Worm (Caenorhabditis elegans) whole organism, L4 larva: Measurements from ENCODE around the gene ZK455.5.

Experiments used
- F44E2.7 ChIP-seq: fragments of 200-800 bp; sonication (Bioruptor generic); IDR thresholded peaks from 2 replicates; pipeline ENCODE4 v2.1.2; 2022; ENCODE audit warnings: missing genetic modification characterization, missing compliant biosample characterization
- F49E8.2 ChIP-seq: sonication (generic microtip); optimal IDR thresholded peaks from 2 replicates; lab custom pipeline; 2016; ENCODE audit warnings: missing compliant biosample characterization, mild to moderate bottlenecking, missing genetic modification characterization, borderline replicate concordance
- T26A8.4 ChIP-seq: fragments of 200-800 bp; sonication (Bioruptor generic); IDR thresholded peaks from 2 replicates; pipeline ENCODE4 v1.3.6; 2022; ENCODE audit warnings: missing genetic modification characterization, missing compliant biosample characterization
- Y75B8A.6 ChIP-seq: fragments of 200-800 bp; sonication (Bioruptor generic); IDR thresholded peaks from 2 replicates; pipeline ENCODE4 v1.3.6; 2022; ENCODE audit warnings: missing genetic modification reagents, missing genetic modification characterization, missing compliant biosample characterization
- ZK337.2 ChIP-seq: fragments of 200-800 bp; sonication (Bioruptor generic); IDR thresholded peaks from 2 replicates; pipeline ENCODE4 v1.3.6; 2022; ENCODE audit warnings: missing genetic modification reagents, missing genetic modification characterization, missing compliant biosample characterization
- aha-1 ChIP-seq: fragments of 150-350 bp; peaks from one replicate; lab custom pipeline; 2014; ENCODE audit warnings: missing biosample characterization, missing genetic modification characterization
- ama-1 ChIP-seq: fragments of 150-350 bp; optimal IDR thresholded peaks from 2 replicates; lab custom pipeline; 2014; ENCODE audit warnings: inconsistent platforms, mixed read lengths
- arid-1 ChIP-seq: fragments of 200-800 bp; sonication (Bioruptor generic); conservative IDR thresholded peaks from 2 replicates; pipeline ENCODE4 v1.3.6; 2022; ENCODE audit warnings: missing genetic modification reagents, missing genetic modification characterization, missing compliant biosample characterization
- ceh-62 ChIP-seq: sonication (generic microtip); optimal IDR thresholded peaks from 2 replicates; lab custom pipeline; 2017; ENCODE audit warnings: missing biosample characterization, missing genetic modification characterization
- ceh-82 ChIP-seq: sonication (generic microtip); optimal IDR thresholded peaks from 2 replicates; lab custom pipeline; 2017; ENCODE audit warnings: missing biosample characterization, missing genetic modification characterization
- ctbp-1 ChIP-seq: fragments of 200-800 bp; sonication (Bioruptor generic); IDR thresholded peaks from 2 replicates; pipeline ENCODE4 v1.3.6; 2022; ENCODE audit warnings: missing genetic modification reagents, missing genetic modification characterization, missing compliant biosample characterization
- daf-16 ChIP-seq, 3 experiments: sonication (generic microtip); optimal IDR thresholded peaks; 2 replicates each; lab custom pipeline; 2016 to 2017; ENCODE audit warnings: missing genetic modification characterization in 3 of 3, missing genetic modification reagents in 3 of 3, mild to moderate bottlenecking in 2 of 3, missing compliant biosample characterization in 2 of 3, missing biosample characterization in 1 of 3, moderate library complexity in 1 of 3
- daf-19 ChIP-seq: fragments of 200-800 bp; sonication (Bioruptor generic); conservative IDR thresholded peaks from 2 replicates; pipeline ENCODE4 v1.3.6; 2022; ENCODE audit warnings: missing genetic modification characterization, missing compliant biosample characterization
- dmd-6 ChIP-seq: fragments of 200-800 bp; sonication (Bioruptor generic); IDR thresholded peaks from 2 replicates; pipeline ENCODE4 v1.3.6; 2022; ENCODE audit warnings: missing genetic modification reagents, missing genetic modification characterization, missing compliant biosample characterization
- dmd-8 ChIP-seq: fragments of 200-800 bp; sonication (Bioruptor generic); IDR thresholded peaks from 2 replicates; pipeline ENCODE4 v1.3.6; 2022; ENCODE audit warnings: missing genetic modification characterization, missing compliant biosample characterization
- dmd-9 ChIP-seq: fragments of 200-800 bp; sonication (Bioruptor generic); IDR thresholded peaks from 2 replicates; pipeline ENCODE4 v1.3.6; 2022; ENCODE audit warnings: missing genetic modification reagents, missing genetic modification characterization, missing compliant biosample characterization
- egl-27 ChIP-seq: sonication (generic microtip); optimal IDR thresholded peaks from 3 replicates; lab custom pipeline; 2017; ENCODE audit warnings: missing biosample characterization, missing genetic modification reagents, missing genetic modification characterization
- gei-8 ChIP-seq: fragments of 200-800 bp; sonication (Bioruptor generic); optimal IDR thresholded peaks from 2 replicates; lab custom pipeline; 2018; ENCODE audit warnings: mild to moderate bottlenecking, missing genetic modification characterization, missing compliant biosample characterization
- hlh-30 ChIP-seq: sonication (generic microtip); optimal IDR thresholded peaks from 2 replicates; lab custom pipeline; 2017; ENCODE audit warnings: antibody characterized with exemption, mild to moderate bottlenecking, missing genetic modification characterization, missing compliant biosample characterization; ENCODE audit not compliant: insufficient read depth
- hmg-1.1 ChIP-seq: fragments of 200-800 bp; sonication (Bioruptor generic); IDR thresholded peaks from 2 replicates; pipeline ENCODE4 v1.3.6; 2022; ENCODE audit warnings: missing genetic modification reagents, missing genetic modification characterization, missing compliant biosample characterization
- lin-38 ChIP-seq: fragments of 200-800 bp; sonication (Bioruptor generic); IDR thresholded peaks from 2 replicates; pipeline ENCODE4 v1.3.6; 2022; ENCODE audit warnings: missing genetic modification reagents, missing genetic modification characterization, missing compliant biosample characterization
- lin-39 ChIP-seq: fragments of 150-350 bp; optimal IDR thresholded peaks from 2 replicates; lab custom pipeline; 2014; ENCODE audit warnings: missing biosample characterization, missing genetic modification reagents, missing genetic modification characterization
- lir-3 ChIP-seq: sonication (generic microtip); optimal IDR thresholded peaks from 2 replicates; lab custom pipeline; 2016; ENCODE audit warnings: mild to moderate bottlenecking, missing genetic modification characterization, missing compliant biosample characterization
- madf-5 ChIP-seq, 2 experiments: fragments of 200-800 bp; sonication (Bioruptor generic); IDR thresholded peaks; 2 replicates each; pipeline ENCODE4 v1.3.6; 2022; ENCODE audit warnings: missing compliant biosample characterization in 2 of 2, missing genetic modification characterization in 2 of 2
- mdl-1 ChIP-seq, 2 experiments: fragments of 150-350 bp in 1 of 2; sonication (generic microtip) in 1 of 2; optimal IDR thresholded peaks; 2 replicates each; lab custom pipeline; 2014 to 2017; ENCODE audit warnings: missing biosample characterization in 2 of 2, missing genetic modification characterization in 2 of 2
- mdt-29 ChIP-seq: fragments of 200-800 bp; sonication (Bioruptor generic); IDR thresholded peaks from 2 replicates; pipeline ENCODE4 v1.3.6; 2022; ENCODE audit warnings: missing genetic modification reagents, missing genetic modification characterization, missing compliant biosample characterization
- mep-1 ChIP-seq: fragments of 150-350 bp; sonication (generic microtip); optimal IDR thresholded peaks from 3 replicates; lab custom pipeline; 2014; ENCODE audit warnings: missing biosample characterization, missing genetic modification characterization
- nhr-10 ChIP-seq: fragments of 150-350 bp; optimal IDR thresholded peaks from 2 replicates; lab custom pipeline; 2014; ENCODE audit warnings: missing biosample characterization, missing genetic modification characterization
- nhr-41 ChIP-seq: fragments of 200-800 bp; sonication (Bioruptor generic); IDR thresholded peaks from 2 replicates; pipeline ENCODE4 v1.3.6; 2022; ENCODE audit warnings: missing genetic modification reagents, missing genetic modification characterization, missing compliant biosample characterization
- nhr-48 ChIP-seq: sonication (generic microtip); optimal IDR thresholded peaks from 2 replicates; lab custom pipeline; 2016; ENCODE audit warnings: mild to moderate bottlenecking, missing genetic modification characterization, missing compliant biosample characterization
- pha-4 ChIP-seq, 2 experiments: fragments of 150-350 bp in 1 of 2; fragments of 200-800 bp in 1 of 2; sonication (Bioruptor generic) in 1 of 2; IDR thresholded peaks in 1 of 2; optimal IDR thresholded peaks in 1 of 2; 2 replicates each; pipeline versions ENCODE4 v1.3.6 to Lab custom; 2014 to 2022; ENCODE audit warnings: missing genetic modification characterization in 2 of 2, missing genetic modification reagents in 2 of 2, missing biosample characterization in 1 of 2, missing compliant biosample characterization in 1 of 2
- pqm-1 ChIP-seq: sonication (generic microtip); optimal IDR thresholded peaks from 2 replicates; lab custom pipeline; 2017; ENCODE audit warnings: missing biosample characterization, missing genetic modification characterization
- rbr-2 ChIP-seq: sonication (generic microtip); optimal IDR thresholded peaks from 2 replicates; lab custom pipeline; 2016; ENCODE audit warnings: missing genotype, missing genetic modification characterization, missing compliant biosample characterization
- skn-1 ChIP-seq: fragments of 150-350 bp; optimal IDR thresholded peaks from 2 replicates; lab custom pipeline; 2014; ENCODE audit warnings: missing biosample characterization, missing genetic modification characterization
- snpc-1.2 ChIP-seq: fragments of 200-800 bp; sonication (Bioruptor generic); IDR thresholded peaks from 2 replicates; pipeline ENCODE4 v1.3.6; 2022; ENCODE audit warnings: missing genetic modification reagents, missing genetic modification characterization, missing compliant biosample characterization
- snpc-4 ChIP-seq: fragments of 150-350 bp; optimal IDR thresholded peaks from 2 replicates; lab custom pipeline; 2014; ENCODE audit warnings: missing biosample characterization, missing genetic modification characterization
- tag-97 ChIP-seq: fragments of 200-800 bp; sonication (Bioruptor generic); IDR thresholded peaks from 2 replicates; pipeline ENCODE4 v1.3.6; 2022; ENCODE audit warnings: missing genetic modification characterization, missing compliant biosample characterization
- unc-130 ChIP-seq: sonication (generic microtip); optimal IDR thresholded peaks from 2 replicates; lab custom pipeline; 2016; ENCODE audit warnings: missing genetic modification reagents, missing genetic modification characterization, missing compliant biosample characterization
- unc-39 ChIP-seq: sonication (generic microtip); optimal IDR thresholded peaks from 2 replicates; lab custom pipeline; 2017; ENCODE audit warnings: missing biosample characterization, missing genetic modification characterization
- zag-1 ChIP-seq: fragments of 150-350 bp; optimal IDR thresholded peaks from 2 replicates; lab custom pipeline; 2014; ENCODE audit warnings: missing biosample characterization, missing genetic modification characterization
- zfp-2 ChIP-seq: sonication (generic microtip); optimal IDR thresholded peaks from 2 replicates; lab custom pipeline; 2016; ENCODE audit warnings: mild to moderate bottlenecking, missing genetic modification characterization, missing compliant biosample characterization
- zip-2 ChIP-seq: fragments of 150-350 bp; optimal IDR thresholded peaks from 2 replicates; lab custom pipeline; 2014; ENCODE audit warnings: missing biosample characterization, missing genetic modification characterization
- ztf-11 ChIP-seq: fragments of 150-350 bp; optimal IDR thresholded peaks from 2 replicates; lab custom pipeline; 2014; ENCODE audit warnings: missing biosample characterization, missing genetic modification characterization

The ZK455.5 gene

DNA sequence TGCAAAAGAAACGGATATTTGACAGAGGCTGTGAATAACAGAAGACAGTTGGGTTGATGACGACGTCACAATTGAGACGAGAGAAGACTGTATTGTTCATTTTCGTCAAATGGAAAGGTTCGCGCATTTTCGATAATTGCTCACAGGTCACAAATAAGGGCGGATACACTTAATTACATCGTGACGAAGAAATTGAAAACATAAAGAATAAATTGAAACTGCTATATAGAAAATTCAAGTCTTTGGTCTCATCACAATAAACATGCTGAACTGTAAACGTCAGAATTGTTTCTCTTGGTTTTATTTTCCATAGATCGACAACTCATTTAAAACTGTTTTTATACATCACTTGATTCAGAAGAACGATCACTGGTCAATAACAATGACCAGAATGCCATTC, at the start of gene ZK455.5:
ZK455.5 (minus strand) TSS at position 101 of the 400 bp plus-strand sequence.
- TF ChIP-seq unc-39 (tag; lab: Kevin White, UChicago) (no peak), nhr-10 (tag; lab: Kevin White, UChicago) (no peak), daf-19 (GFP tag; lab: Robert Waterston, UW) (no peak), skn-1 (tag; lab: Kevin White, UChicago) (no peak), dmd-9 (GFP tag; lab: Robert Waterston, UW) (no peak), aha-1 (tag; lab: Kevin White, UChicago) (no peak), snpc-1.2 (GFP tag; lab: Robert Waterston, UW) (no peak), nhr-48 (tag; lab: Kevin White, UChicago) (no peak), egl-27 (no peak)
- TF ChIP-seq, all 104 proteins: peak for 0

DNA sequence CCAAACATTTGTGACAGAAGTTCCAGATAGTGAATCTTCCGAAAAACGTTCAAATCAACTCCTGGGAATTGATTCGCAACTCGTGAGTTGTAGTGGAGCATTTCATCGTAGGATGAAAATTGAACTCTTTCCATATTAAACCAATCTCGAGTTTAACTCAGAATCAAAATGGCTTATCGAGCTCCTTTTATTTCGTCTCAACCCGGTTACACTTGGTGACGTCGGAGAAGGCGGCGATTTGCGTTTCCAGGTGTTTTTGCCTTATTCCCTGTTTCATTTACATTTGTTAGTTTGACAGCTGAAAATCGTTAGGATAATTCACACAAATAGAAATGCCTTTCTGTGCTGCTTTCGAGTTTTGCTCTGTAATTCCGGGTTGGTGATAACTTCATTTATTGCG, 48.8 kb upstream of the ZK455.5 start, which contains the start of gene F42E11.3:
F42E11.3 (minus strand) TSS at position 101 of the 400 bp plus-strand sequence.
- TF ChIP-seq ZK337.2 (GFP tag; lab: Robert Waterston, UW) (no peak), F49E8.2 (tag; lab: Kevin White, UChicago) (no peak), hlh-30 (tag; lab: Kevin White, UChicago) (no peak), nhr-10 (tag; lab: Kevin White, UChicago) (no peak), lin-38 (GFP tag; lab: Robert Waterston, UW) (no peak), pqm-1 (tag; lab: Kevin White, UChicago) (no peak), ctbp-1 (GFP tag; lab: Robert Waterston, UW) (no peak), madf-5 (GFP tag; IDR thresholded peaks at IDR 0.05; lab: Robert Waterston, UW) (no peak), lin-39 (tag; lab: Kevin White, UChicago) (no peak), rbr-2 (tag; lab: Kevin White, UChicago) (no peak), T26A8.4 (GFP tag; lab: Robert Waterston, UW) (no peak), nhr-41 (GFP tag; lab: Robert Waterston, UW) (no peak), gei-8 (GFP tag; lab: Kevin White, UChicago) (no peak), daf-16 (GFP tag; optimal IDR thresholded peaks at IDR 0.05; lab: Kevin White, UChicago) (no peak), daf-16 (tag; optimal IDR thresholded peaks at IDR 0.05; lab: Kevin White, UChicago) (no peak), egl-27 (no peak), mdl-1 (tag; optimal IDR thresholded peaks at IDR 0.05; lab: Kevin White, UChicago) (no peak), Y75B8A.6 (no peak), dmd-6 (GFP tag; lab: Robert Waterston, UW) (no peak)
- TF ChIP-seq, all 104 proteins: peak for 0

DNA sequence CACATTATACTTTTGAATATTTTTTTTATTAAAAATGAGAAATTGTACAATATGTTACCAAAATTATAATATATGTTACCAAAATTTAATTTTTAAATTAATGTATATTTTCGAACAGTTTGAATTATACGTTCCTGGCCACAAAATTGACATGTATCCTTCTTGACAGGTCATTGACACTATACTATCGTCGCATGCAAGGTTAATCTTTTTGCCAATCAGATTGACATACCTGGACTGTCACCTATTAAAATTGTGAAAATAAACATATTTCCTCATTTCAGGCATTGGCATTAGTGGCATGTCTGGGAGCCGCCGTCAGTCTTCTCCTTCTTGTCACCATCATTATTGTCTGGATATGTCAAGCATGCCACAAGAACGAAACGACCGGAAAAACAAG, 43.4 kb upstream of the ZK455.5 start:
- TF ChIP-seq hlh-30 (tag; lab: Kevin White, UChicago) (no peak), zfp-2 (tag; lab: Kevin White, UChicago) (no peak), arid-1 (GFP tag; lab: Robert Waterston, UW) (no peak), tag-97 (GFP tag; lab: Robert Waterston, UW) (no peak), dmd-6 (GFP tag; lab: Robert Waterston, UW) (peak; percentile 63; the same call in 1 of the 2 replicates), ceh-62 (tag; lab: Kevin White, UChicago) (no peak), skn-1 (tag; lab: Kevin White, UChicago) (no peak)

DNA sequence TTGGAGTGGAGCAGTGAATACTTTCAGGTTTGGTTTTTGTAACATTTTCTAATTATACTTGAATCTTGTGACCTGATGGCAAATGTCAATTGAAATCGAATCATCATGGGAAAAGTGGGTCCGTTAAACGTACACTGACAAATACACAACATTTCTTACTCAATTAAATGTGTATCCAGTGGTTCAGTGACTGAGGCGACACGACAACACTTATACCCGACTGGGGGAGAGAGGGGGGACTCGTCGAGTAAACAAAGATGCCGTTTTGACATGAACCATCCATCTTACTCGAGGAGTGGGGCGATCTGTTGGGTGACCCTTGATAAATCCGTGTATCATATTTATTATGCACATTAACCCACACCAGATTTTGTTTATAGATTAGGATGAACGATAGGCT, 42.1 kb upstream of the ZK455.5 start:
- TF ChIP-seq daf-16 (GFP tag; optimal IDR thresholded peaks at IDR 0.05; lab: Kevin White, UChicago) = peak in 1 of 2 experiments; percentile 87
- TF ChIP-seq daf-16 (tag; optimal IDR thresholded peaks at IDR 0.05; lab: Kevin White, UChicago) = no peak
- no peak for TF ChIP-seq lir-3
- 0 out of 2 replicates have a peak, but pooled peaks have one; percentile 13 for TF ChIP-seq hmg-1.1 (GFP tag; lab: Robert Waterston, UW)

DNA sequence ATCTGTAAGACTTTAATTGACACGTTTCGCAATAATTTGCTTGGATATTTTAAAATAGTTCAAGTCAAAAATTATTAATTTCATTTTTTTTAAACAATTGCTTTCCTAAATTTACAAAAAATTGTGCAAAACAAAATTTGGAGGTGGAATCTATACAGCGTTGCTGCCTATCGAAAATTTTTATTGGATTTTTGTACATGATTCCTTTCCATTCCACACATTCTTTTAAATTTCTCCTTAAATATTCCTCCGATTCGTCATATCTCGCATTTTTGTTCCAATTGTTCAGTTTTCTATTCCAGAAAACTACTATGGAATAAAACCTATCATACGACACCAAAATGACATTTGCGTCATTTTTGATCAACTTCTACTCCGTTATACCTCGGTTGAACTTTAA, 41.7 kb upstream of the ZK455.5 start, which contains the start of gene ttyh-1:
ttyh-1 (plus strand) TSS at position 301 of the 400 bp plus-strand sequence.
- no peak for TF ChIP-seq ceh-82 (tag; lab: Kevin White, UChicago)
- no peak for TF ChIP-seq snpc-4 (tag; lab: Kevin White, UChicago)
- no peak for TF ChIP-seq mep-1 (tag; lab: Kevin White, UChicago)
- TF ChIP-seq pha-4 (GFP tag; IDR thresholded peaks at IDR 0.05; lab: Robert Waterston, UW) = no peak
- TF ChIP-seq pha-4 (tag; optimal IDR thresholded peaks at IDR 0.05; lab: Kevin White, UChicago) = no peak
- no peak for TF ChIP-seq ama-1 (lab: Kevin White, UChicago)
- no peak for TF ChIP-seq zip-2 (tag; lab: Kevin White, UChicago)
- no peak for TF ChIP-seq skn-1 (tag; lab: Kevin White, UChicago)
- no peak for TF ChIP-seq zag-1 (tag; lab: Kevin White, UChicago)
- no peak for TF ChIP-seq dmd-8 (GFP tag; lab: Robert Waterston, UW)
- no peak for TF ChIP-seq unc-130 (GFP tag; lab: Kevin White, UChicago)
- TF ChIP-seq nhr-10 (tag; lab: Kevin White, UChicago) = no peak
- no peak for TF ChIP-seq gei-8 (GFP tag; lab: Kevin White, UChicago)
- no peak for TF ChIP-seq ztf-11 (tag; lab: Kevin White, UChicago)
- no peak for TF ChIP-seq F44E2.7 (GFP tag; lab: Robert Waterston, UW)
- TF ChIP-seq mdt-29 (GFP tag; lab: Robert Waterston, UW) = no peak
